Comparison of ENCODE assay signal across 5 worm cellular contexts in the genomic region with DNA sequence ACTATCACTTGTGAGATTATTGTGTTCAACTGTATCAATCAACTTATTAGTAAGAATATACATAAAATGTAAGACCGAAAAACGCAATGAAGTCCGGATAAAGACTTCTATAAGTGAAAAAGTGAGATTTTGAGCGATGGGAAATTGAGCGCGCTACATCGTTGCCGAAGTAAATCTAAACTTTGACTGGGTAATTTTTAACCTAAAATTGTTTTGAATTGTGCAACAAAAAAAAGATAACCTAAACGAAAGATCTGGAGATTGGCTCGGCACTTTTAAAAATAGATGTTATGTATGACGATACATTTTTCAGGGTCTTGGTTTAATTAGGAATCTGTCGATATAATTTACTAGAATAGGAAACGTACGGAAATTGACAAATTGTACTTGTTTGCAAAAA.
A peak's percentile ranks its signal among the peaks of the same experiment; 100 is the strongest.
TF ChIP-seq lines count a peak whose summit lies in the region.

No protein-coding gene starts in this region.

TF ChIP-seq in whole organism, L1 larva, 84 proteins besides CTCF, POLR2A, EP300 and RAD21:
- no peak for TF ChIP-seq F16B12.6 (tag; optimal IDR thresholded peaks at IDR 0.05; lab: Kevin White, UChicago)
- TF ChIP-seq ztf-11 (tag; optimal IDR thresholded peaks at IDR 0.05; lab: Kevin White, UChicago) = no peak
- no peak for TF ChIP-seq pag-3 (tag; optimal IDR thresholded peaks at IDR 0.05; lab: Kevin White, UChicago; ENCODE audit: borderline replicate concordance, insufficient read depth)
- TF ChIP-seq nhr-90 (tag; optimal IDR thresholded peaks at IDR 0.05; lab: Kevin White, UChicago; ENCODE audit: poor library complexity) = peak; percentile 10
- TF ChIP-seq tlp-1 (tag; optimal IDR thresholded peaks at IDR 0.05; lab: Kevin White, UChicago) = no peak
- peak; percentile 25 for TF ChIP-seq C16A3.4 (tag; optimal IDR thresholded peaks at IDR 0.05; lab: Kevin White, UChicago)
- no peak for TF ChIP-seq nhr-85 (tag; lab: Kevin White, UChicago)
- TF ChIP-seq fos-1 (tag; optimal IDR thresholded peaks at IDR 0.05; lab: Kevin White, UChicago) = no peak
- no peak for TF ChIP-seq nhr-237 (tag; optimal IDR thresholded peaks at IDR 0.05; lab: Kevin White, UChicago)
- no peak for TF ChIP-seq grh-1 (GFP tag; IDR thresholded peaks at IDR 0.05; lab: Robert Waterston, UW)

TF ChIP-seq in whole organism, L2 larva, 48 proteins besides CTCF, POLR2A, EP300 and RAD21:
- TF ChIP-seq lsy-2 (tag; optimal IDR thresholded peaks at IDR 0.05; lab: Kevin White, UChicago) (peak in 1 of 2 experiments; percentile 14), peb-1 (tag; optimal IDR thresholded peaks at IDR 0.05; lab: Kevin White, UChicago) (no peak), elt-1 (tag; optimal IDR thresholded peaks at IDR 0.05; lab: Kevin White, UChicago) (no peak), lin-13 (GFP tag; optimal IDR thresholded peaks at IDR 0.05; lab: Kevin White, UChicago) (no peak), skn-1 (tag; optimal IDR thresholded peaks at IDR 0.05; lab: Kevin White, UChicago) (no peak), dmd-4 (tag; optimal IDR thresholded peaks at IDR 0.05; lab: Kevin White, UChicago) (no peak), ztf-1 (GFP tag; conservative IDR thresholded peaks at IDR 0.05; lab: Robert Waterston, UW) (no peak), ztf-4 (tag; optimal IDR thresholded peaks at IDR 0.05; lab: Kevin White, UChicago) (peak; percentile 0), lin-39 (tag; optimal IDR thresholded peaks at IDR 0.05; lab: Kevin White, UChicago) (no peak), nhr-129 (tag; optimal IDR thresholded peaks at IDR 0.05; lab: Kevin White, UChicago) (no peak), blmp-1 (tag; optimal IDR thresholded peaks at IDR 0.05; lab: Kevin White, UChicago; ENCODE audit: insufficient read depth) (no peak), unc-62 (GFP tag; optimal IDR thresholded peaks at IDR 0.05; lab: Kevin White, UChicago) (no peak), nhr-25 (tag; optimal IDR thresholded peaks at IDR 0.05; lab: Kevin White, UChicago) (peak; percentile 4), unc-39 (tag; optimal IDR thresholded peaks at IDR 0.05; lab: Kevin White, UChicago) (no peak), ztf-11 (tag; optimal IDR thresholded peaks at IDR 0.05; lab: Kevin White, UChicago) (no peak), snpc-4 (tag; optimal IDR thresholded peaks at IDR 0.05; lab: Kevin White, UChicago) (no peak), F13H6.1 (tag; optimal IDR thresholded peaks at IDR 0.05; lab: Kevin White, UChicago) (no peak), Y55F3AM.14 (GFP tag; optimal IDR thresholded peaks at IDR 0.05; lab: Kevin White, UChicago) (no peak), ceh-82 (tag; optimal IDR thresholded peaks at IDR 0.05; lab: Kevin White, UChicago) (no peak), nhr-6 (tag; optimal IDR thresholded peaks at IDR 0.05; lab: Kevin White, UChicago) (no peak)

TF ChIP-seq in whole organism, L3 larva, 47 proteins besides CTCF, POLR2A, EP300 and RAD21:
- TF ChIP-seq ama-1 (optimal IDR thresholded peaks at IDR 0.05; lab: Kevin White, UChicago) (no peak), nhr-67 (tag; optimal IDR thresholded peaks at IDR 0.05; lab: Kevin White, UChicago) (no peak), zag-1 (tag; optimal IDR thresholded peaks at IDR 0.05; lab: Kevin White, UChicago) (no peak), mml-1 (tag; optimal IDR thresholded peaks at IDR 0.05; lab: Kevin White, UChicago) (no peak), nhr-43 (tag; optimal IDR thresholded peaks at IDR 0.05; lab: Kevin White, UChicago; ENCODE audit: poor library complexity, severe bottlenecking) (peak; percentile 4), nfya-1 (tag; optimal IDR thresholded peaks at IDR 0.05; lab: Kevin White, UChicago; ENCODE audit: insufficient read depth) (no peak)

TF ChIP-seq in whole organism, L4 larva, 104 proteins besides CTCF, POLR2A, EP300 and RAD21:
- no peak for TF ChIP-seq ceh-28 (tag; optimal IDR thresholded peaks at IDR 0.05; lab: Kevin White, UChicago)
- TF ChIP-seq T20F7.1 (GFP tag; optimal IDR thresholded peaks at IDR 0.05; lab: Kevin White, UChicago) = no peak
- TF ChIP-seq daf-19 (GFP tag; conservative IDR thresholded peaks at IDR 0.05; lab: Robert Waterston, UW) = no peak
- peak; percentile 10 for TF ChIP-seq duxl-1 (tag; optimal IDR thresholded peaks at IDR 0.05; lab: Kevin White, UChicago; ENCODE audit: poor library complexity)
- TF ChIP-seq ctbp-1 (GFP tag; IDR thresholded peaks at IDR 0.05; lab: Robert Waterston, UW) = peak; percentile 21; the same call in 1 of the 2 replicates
- peak; percentile 95 for TF ChIP-seq aha-1 (tag; lab: Kevin White, UChicago)
- TF ChIP-seq nhr-25 (tag; optimal IDR thresholded peaks at IDR 0.05; lab: Kevin White, UChicago; ENCODE audit: borderline replicate concordance, insufficient read depth) = peak; percentile 47

TF ChIP-seq in whole organism, young adult, 124 proteins besides CTCF, POLR2A, EP300 and RAD21:
- TF ChIP-seq lin-26 (GFP tag; IDR thresholded peaks at IDR 0.05; lab: Robert Waterston, UW) = no peak
- TF ChIP-seq bed-1 (GFP tag; IDR thresholded peaks at IDR 0.05; lab: Robert Waterston, UW) = 0 out of 2 replicates have a peak, but pooled peaks have one; percentile 9
- TF ChIP-seq attf-3 (GFP tag; conservative IDR thresholded peaks at IDR 0.05; lab: Robert Waterston, UW) = no peak
- no peak for TF ChIP-seq Y53F4B.3 (GFP tag; IDR thresholded peaks at IDR 0.05; lab: Robert Waterston, UW)
- peak; percentile 8 for TF ChIP-seq lin-54 (GFP tag; optimal IDR thresholded peaks at IDR 0.05; lab: Kevin White, UChicago)
- no peak for TF ChIP-seq lsy-27 (tag; optimal IDR thresholded peaks at IDR 0.05; lab: Kevin White, UChicago; ENCODE audit: borderline replicate concordance, insufficient read depth)
